Fruit fly (Drosophila melanogaster) whole organism, embryonic: ENCODE results near the gene CG13085.

Source experiments
- Bdp1 ChIP-seq: fragments of 200-800 bp; sonication (Bioruptor generic); optimal IDR thresholded peaks from 3 replicates; lab custom pipeline; 2016; ENCODE audit warnings: missing biosample characterization, missing genetic modification characterization
- Blimp-1 ChIP-seq: fragments of 200-800 bp; sonication (Bioruptor generic); optimal IDR thresholded peaks from 3 replicates; lab custom pipeline; 2018; ENCODE audit warnings: missing biosample characterization, missing genetic modification characterization, mild to moderate bottlenecking, moderate library complexity, missing genetic modification reagents
- CG10431 ChIP-seq: fragments of 200-800 bp; sonication (Bioruptor generic); optimal IDR thresholded peaks from 3 replicates; lab custom pipeline; 2018; ENCODE audit warnings: missing biosample characterization, mild to moderate bottlenecking, missing genetic modification characterization
- CG10959 ChIP-seq: fragments of 200-800 bp; sonication (Bioruptor generic); IDR thresholded peaks from 2 replicates; pipeline ENCODE4 v1.3.6; 2022; ENCODE audit warnings: missing biosample characterization, missing genetic modification characterization
- CG11398 ChIP-seq: fragments of 200-800 bp; sonication (Bioruptor generic); optimal IDR thresholded peaks from 2 replicates; lab custom pipeline; 2016; ENCODE audit warnings: missing biosample characterization, missing genetic modification characterization
- CG11560 ChIP-seq: fragments of 200-800 bp; sonication (Bioruptor generic); IDR thresholded peaks from 3 replicates; pipeline ENCODE4 v1.3.6; 2022; ENCODE audit warnings: missing biosample characterization, missing genetic modification characterization
- CG11696 ChIP-seq: fragments of 200-800 bp; sonication (Bioruptor generic); IDR thresholded peaks from 2 replicates; pipeline ENCODE4 v1.3.6; 2022; ENCODE audit warnings: missing biosample characterization, missing genetic modification characterization
- CG11723 ChIP-seq: fragments of 200-800 bp; sonication (Bioruptor generic); optimal IDR thresholded peaks from 2 replicates; lab custom pipeline; 2017; ENCODE audit warnings: missing biosample characterization, mild to moderate bottlenecking, missing genetic modification characterization
- CG17186 ChIP-seq: fragments of 200-800 bp; sonication (Bioruptor generic); optimal IDR thresholded peaks from 3 replicates; lab custom pipeline; 2017; ENCODE audit warnings: missing biosample characterization, missing genetic modification reagents, missing genetic modification characterization
- CG2129 ChIP-seq: fragments of 200-800 bp; sonication (Bioruptor generic); IDR thresholded peaks from 2 replicates; pipeline ENCODE4 v1.3.6; 2022; ENCODE audit warnings: missing biosample characterization, missing genetic modification characterization; ENCODE audit not compliant: partially characterized antibody
- CG2199 ChIP-seq: fragments of 200-800 bp; sonication (Bioruptor generic); IDR thresholded peaks from 3 replicates; pipeline ENCODE4 v1.3.6; 2022; ENCODE audit warnings: missing biosample characterization, missing genetic modification characterization
- CG3065 ChIP-seq: fragments of 200-800 bp; sonication (Bioruptor generic); optimal IDR thresholded peaks from 2 replicates; lab custom pipeline; 2016; ENCODE audit warnings: missing biosample characterization, missing genetic modification characterization
- CG31365 ChIP-seq: fragments of 200-800 bp; sonication (Bioruptor generic); optimal IDR thresholded peaks from 2 replicates; lab custom pipeline; 2018; ENCODE audit warnings: missing biosample characterization, mild to moderate bottlenecking, missing genetic modification characterization
- CG32772 ChIP-seq: fragments of 200-800 bp; sonication (Bioruptor generic); IDR thresholded peaks from 2 replicates; pipeline ENCODE4 v1.3.6; 2022; ENCODE audit warnings: missing biosample characterization, missing genetic modification characterization
- CG6254 ChIP-seq: fragments of 200-800 bp; sonication (Bioruptor generic); optimal IDR thresholded peaks from 3 replicates; lab custom pipeline; 2017; ENCODE audit warnings: mild to moderate bottlenecking, missing biosample characterization, missing genetic modification reagents, missing genetic modification characterization
- CG6654 ChIP-seq: fragments of 200-800 bp; sonication (Bioruptor generic); optimal IDR thresholded peaks from 2 replicates; lab custom pipeline; 2017; ENCODE audit warnings: missing biosample characterization, mild to moderate bottlenecking, missing genetic modification characterization
- CG7357 ChIP-seq: fragments of 200-800 bp; sonication (Bioruptor generic); IDR thresholded peaks from 3 replicates; pipeline ENCODE4 v1.3.6; 2022; ENCODE audit warnings: missing biosample characterization, missing genetic modification characterization
- CG7372 ChIP-seq: fragments of 200-800 bp; sonication (Bioruptor generic); IDR thresholded peaks from 2 replicates; pipeline ENCODE4 v1.3.6; 2022; ENCODE audit warnings: missing biosample characterization, missing genetic modification characterization
- CG9215 ChIP-seq: fragments of 200-800 bp; sonication (Bioruptor generic); IDR thresholded peaks from 2 replicates; pipeline ENCODE4 v1.3.6; 2022; ENCODE audit warnings: missing biosample characterization, missing genetic modification characterization
- CrebB ChIP-seq: fragments of 200-800 bp; sonication (Bioruptor generic); optimal IDR thresholded peaks from 3 replicates; lab custom pipeline; 2018; ENCODE audit warnings: missing biosample characterization, mild to moderate bottlenecking, missing genetic modification characterization
- D19B ChIP-seq: fragments of 200-800 bp; sonication (Bioruptor generic); optimal IDR thresholded peaks from 2 replicates; lab custom pipeline; 2017; ENCODE audit warnings: missing biosample characterization, mild to moderate bottlenecking, missing genetic modification characterization
- Dek ChIP-seq: fragments of 200-800 bp; sonication (Bioruptor generic); optimal IDR thresholded peaks from 3 replicates; lab custom pipeline; 2019; ENCODE audit warnings: missing biosample characterization, mild to moderate bottlenecking, missing genetic modification characterization, moderate library complexity
- HHEX ChIP-seq: fragments of 200-800 bp; sonication (Bioruptor generic); optimal IDR thresholded peaks from 3 replicates; lab custom pipeline; 2017; ENCODE audit warnings: missing biosample characterization, mild to moderate bottlenecking, missing genetic modification characterization, missing genetic modification reagents
- Hr78 ChIP-seq, 2 experiments: fragments of 200-800 bp in 1 of 2; fragments of >200 bp in 1 of 2; sonication (Bioruptor generic) in 1 of 2; optimal IDR thresholded peaks; 2 replicates each; lab custom pipeline; 2017 to 2019; ENCODE audit warnings: missing biosample characterization in 2 of 2, missing genetic modification characterization in 2 of 2, mild to moderate bottlenecking in 1 of 2, moderate library complexity in 1 of 2
- Jarid2 ChIP-seq: fragments of 200-800 bp; sonication (Bioruptor generic); optimal IDR thresholded peaks from 3 replicates; lab custom pipeline; 2017; ENCODE audit warnings: mild to moderate bottlenecking, missing biosample characterization, missing genetic modification reagents, missing genetic modification characterization
- Lim3 ChIP-seq: fragments of 200-800 bp; sonication (Bioruptor generic); IDR thresholded peaks from 2 replicates; pipeline ENCODE4 v1.3.6; 2022; ENCODE audit warnings: missing biosample characterization, missing genetic modification characterization
- PHDP ChIP-seq: fragments of 200-800 bp; sonication (Bioruptor generic); optimal IDR thresholded peaks from 3 replicates; lab custom pipeline; 2018; ENCODE audit warnings: missing biosample characterization, mild to moderate bottlenecking, missing genetic modification characterization, moderate library complexity
- Sin3A ChIP-seq: fragments of >200 bp; optimal IDR thresholded peaks from 2 replicates; lab custom pipeline; 2018
- Stat92E ChIP-seq, 3 experiments: fragments of >200 bp in 2 of 3; fragments of 200-800 bp in 1 of 3; sonication (Bioruptor generic) in 1 of 3; optimal IDR thresholded peaks; 2 replicates each; lab custom pipeline; 2017 to 2019; ENCODE audit warnings: missing biosample characterization in 3 of 3, missing genetic modification characterization in 3 of 3, mild to moderate bottlenecking in 1 of 3, moderate library complexity in 1 of 3
- ara ChIP-seq: fragments of 200-800 bp; sonication (Bioruptor generic); IDR thresholded peaks from 2 replicates; pipeline ENCODE4 v1.3.6; 2022; ENCODE audit warnings: missing biosample characterization, missing genetic modification characterization
- ash1 ChIP-seq: fragments of 200-800 bp; sonication (Bioruptor generic); optimal IDR thresholded peaks from 2 replicates; lab custom pipeline; 2018; ENCODE audit warnings: missing biosample characterization, mild to moderate bottlenecking, missing genetic modification characterization
- cad ChIP-seq: fragments of >200 bp; optimal IDR thresholded peaks from 2 replicates; lab custom pipeline; 2017; ENCODE audit warnings: missing biosample characterization, missing genetic modification characterization
- cg ChIP-seq: fragments of 200-800 bp; sonication (Bioruptor generic); optimal IDR thresholded peaks from 3 replicates; lab custom pipeline; 2019; ENCODE audit warnings: missing biosample characterization, mild to moderate bottlenecking, missing genetic modification characterization, moderate library complexity
- emc ChIP-seq: fragments of 200-800 bp; sonication (Bioruptor generic); optimal IDR thresholded peaks from 2 replicates; lab custom pipeline; 2016; ENCODE audit warnings: missing biosample characterization, missing genetic modification characterization
- grn ChIP-seq: fragments of 200-800 bp; sonication (Bioruptor generic); optimal IDR thresholded peaks from 3 replicates; lab custom pipeline; 2017; ENCODE audit warnings: missing biosample characterization, missing genetic modification characterization
- gt ChIP-seq: fragments of 200-800 bp; sonication (Bioruptor generic); IDR thresholded peaks from 2 replicates; pipeline ENCODE4 v1.3.6; 2022; ENCODE audit warnings: missing biosample characterization, missing genetic modification characterization
- hbn ChIP-seq: fragments of 200-800 bp; sonication (Bioruptor generic); IDR thresholded peaks from 2 replicates; pipeline ENCODE4 v1.3.6; 2022; ENCODE audit warnings: missing biosample characterization, missing genetic modification characterization; ENCODE audit not compliant: partially characterized antibody
- insv ChIP-seq, 2 experiments: fragments of 200-800 bp; sonication (Bioruptor generic); optimal IDR thresholded peaks; 3 replicates each; lab custom pipeline; 2016 to 2018; ENCODE audit warnings: missing biosample characterization in 2 of 2, missing genetic modification characterization in 2 of 2
- inv ChIP-seq: fragments of 200-800 bp; sonication (Bioruptor generic); IDR thresholded peaks from 2 replicates; pipeline ENCODE4 v1.3.6; 2022; ENCODE audit warnings: missing biosample characterization, missing genetic modification characterization; ENCODE audit not compliant: partially characterized antibody
- lab ChIP-seq: fragments of 200-800 bp; sonication (Bioruptor generic); optimal IDR thresholded peaks from 3 replicates; lab custom pipeline; 2017; ENCODE audit warnings: missing biosample characterization, missing genetic modification characterization, mild to moderate bottlenecking, moderate library complexity, missing genetic modification reagents
- lmd ChIP-seq: fragments of 200-800 bp; sonication (Bioruptor generic); IDR thresholded peaks from 2 replicates; pipeline ENCODE4 v1.3.6; 2022; ENCODE audit warnings: missing biosample characterization, missing genetic modification characterization
- mld ChIP-seq: fragments of 200-800 bp; sonication (Bioruptor generic); IDR thresholded peaks from 3 replicates; pipeline ENCODE4 v1.3.6; 2022; ENCODE audit warnings: missing biosample characterization, missing genetic modification characterization; ENCODE audit not compliant: partially characterized antibody
- odd ChIP-seq: fragments of 200-800 bp; sonication (Bioruptor generic); optimal IDR thresholded peaks from 2 replicates; lab custom pipeline; 2017; ENCODE audit warnings: missing biosample characterization, mild to moderate bottlenecking, missing genetic modification characterization
- scrt ChIP-seq: fragments of 200-800 bp; sonication (Bioruptor generic); optimal IDR thresholded peaks from 2 replicates; lab custom pipeline; 2018; ENCODE audit warnings: missing biosample characterization, mild to moderate bottlenecking, missing genetic modification characterization, moderate library complexity
- tll ChIP-seq, 2 experiments: fragments of 200-800 bp in 1 of 2; fragments of >200 bp in 1 of 2; sonication (Bioruptor generic) in 1 of 2; optimal IDR thresholded peaks; 2 replicates each; lab custom pipeline; 2017 to 2019; ENCODE audit warnings: missing biosample characterization in 2 of 2, missing genetic modification characterization in 2 of 2, mild to moderate bottlenecking in 1 of 2, moderate library complexity in 1 of 2
- tna ChIP-seq: fragments of 200-800 bp; sonication (Bioruptor generic); IDR thresholded peaks from 2 replicates; pipeline ENCODE4 v1.3.6; 2022; ENCODE audit warnings: missing biosample characterization, missing genetic modification characterization; ENCODE audit not compliant: partially characterized antibody
- unc-4 ChIP-seq: fragments of 200-800 bp; sonication (Bioruptor generic); IDR thresholded peaks from 2 replicates; pipeline ENCODE4 v1.3.6; 2022; ENCODE audit warnings: missing biosample characterization, missing genetic modification characterization; ENCODE audit not compliant: partially characterized antibody
- yki ChIP-seq: fragments of >200 bp; optimal IDR thresholded peaks from 3 replicates; lab custom pipeline; 2018

Gene CG13085

dm6 chr2L:19423467-19424122 is at the start of gene CG13085, which contains the start of gene Alp12 (continued):
- TF ChIP-seq hbn (GFP tag; lab: Robert Waterston, UW), result no peak
- peak; percentile 86 for TF ChIP-seq emc
- TF ChIP-seq lmd (GFP tag; lab: Robert Waterston, UW), result peak; percentile 98
- TF ChIP-seq CG10959, result peak; percentile 87
- TF ChIP-seq CG2199 (GFP tag; lab: Robert Waterston, UW), result 0 out of 3 replicates have a peak, but pooled peaks have one; percentile 86
- peak in 1 of 2 experiments; percentile 37 for TF ChIP-seq tll (GFP tag; optimal IDR thresholded peaks at IDR 0.05; lab: Kevin White, UChicago)
- TF ChIP-seq tna (GFP tag; lab: Robert Waterston, UW), result peak; percentile 15; the same call in 1 of the 2 replicates
- TF ChIP-seq odd (GFP tag; lab: Kevin White, UChicago), result peak; percentile 99
- peak; percentile 97 for TF ChIP-seq CG7372 (GFP tag; lab: Robert Waterston, UW)
- peak; percentile 86 for TF ChIP-seq Jarid2 (GFP tag; lab: Kevin White, UChicago)
- TF ChIP-seq HHEX (GFP tag; lab: Kevin White, UChicago), result peak; percentile 98
- peak; percentile 89 for TF ChIP-seq CG11398 (GFP tag; lab: Kevin White, UChicago)
- peak; percentile 90 for TF ChIP-seq CG17186 (GFP tag; lab: Kevin White, UChicago)
- TF ChIP-seq Stat92E (GFP tag; optimal IDR thresholded peaks at IDR 0.05; lab: Kevin White, UChicago), result peak in 1 of 3 experiments; percentile 93
- TF ChIP-seq Lim3 (GFP tag; lab: Robert Waterston, UW), result peak; percentile 91
- peak; percentile 91 for TF ChIP-seq CG3065 (GFP tag; lab: Kevin White, UChicago)
- TF ChIP-seq CG32772 (GFP tag; lab: Robert Waterston, UW), result peak; percentile 95
- TF ChIP-seq PHDP (tag; lab: Kevin White, UChicago), result peak; percentile 98
- no peak for TF ChIP-seq inv (GFP tag; lab: Robert Waterston, UW)
- TF ChIP-seq Sin3A (lab: Kevin White, UChicago), result no peak
- no peak for TF ChIP-seq CG2129 (GFP tag; lab: Robert Waterston, UW)
- peak; percentile 95 for TF ChIP-seq CG9215 (GFP tag; lab: Robert Waterston, UW)
- peak; percentile 96 for TF ChIP-seq CG11723 (GFP tag; lab: Kevin White, UChicago)
- peak; percentile 81; the same call in 1 of the 2 replicates for TF ChIP-seq CG11696
- TF ChIP-seq grn (GFP tag; lab: Kevin White, UChicago), result peak; percentile 78
- peak in 1 of 2 experiments; percentile 94 for TF ChIP-seq Hr78 (GFP tag; optimal IDR thresholded peaks at IDR 0.05; lab: Kevin White, UChicago)
- TF ChIP-seq cad (GFP tag; lab: Kevin White, UChicago), result no peak
- peak; percentile 96 for TF ChIP-seq scrt (GFP tag; lab: Kevin White, UChicago)
- TF ChIP-seq Bdp1 (GFP tag; lab: Kevin White, UChicago), result peak; percentile 88
- peak; percentile 90 for TF ChIP-seq gt (GFP tag; lab: Robert Waterston, UW)
- peak; percentile 98 for TF ChIP-seq Dek
- TF ChIP-seq CG7357 (GFP tag; lab: Robert Waterston, UW), result peak; percentile 92
- TF ChIP-seq yki, result peak; percentile 80
- TF ChIP-seq CG11560 (tag; lab: Robert Waterston, UW), result peak; percentile 90
- TF ChIP-seq ash1 (GFP tag; lab: Kevin White, UChicago), result no peak
- peak; percentile 91 for TF ChIP-seq CG6654 (GFP tag; lab: Kevin White, UChicago)
- TF ChIP-seq unc-4 (GFP tag; lab: Robert Waterston, UW), result peak; percentile 44; the same call in 1 of the 2 replicates
- TF ChIP-seq CG31365 (tag; lab: Kevin White, UChicago), result peak; percentile 84
- peak; percentile 96 for TF ChIP-seq CrebB (tag; lab: Kevin White, UChicago)
- peak; percentile 93 for TF ChIP-seq D19B (GFP tag; lab: Kevin White, UChicago)
- TF ChIP-seq insv (GFP tag; optimal IDR thresholded peaks at IDR 0.05; lab: Kevin White, UChicago), result peak; percentile 54 to 84
- peak; percentile 95 for TF ChIP-seq ara (GFP tag; lab: Robert Waterston, UW)
- 0 out of 3 replicates have a peak, but pooled peaks have one; percentile 53 for TF ChIP-seq mld (GFP tag; lab: Robert Waterston, UW)
- TF ChIP-seq CG10431, result peak; percentile 96
- peak; percentile 96 for TF ChIP-seq CG6254 (GFP tag; lab: Kevin White, UChicago)
- TF ChIP-seq cg (GFP tag; lab: Kevin White, UChicago), result peak; percentile 5
- peak; percentile 96 for TF ChIP-seq Blimp-1 (GFP tag; lab: Kevin White, UChicago)
- peak; percentile 99 for TF ChIP-seq lab
